Worm (Caenorhabditis elegans) whole organism, midembryonic: ENCODE data around the gene C14H10.3.

Experiments
- tab-1 ChIP-seq: fragments of 200-800 bp; sonication (Bioruptor generic); IDR thresholded peaks from 2 replicates; pipeline ENCODE4 v1.3.6; 2022; ENCODE audit warnings: missing genetic modification characterization, missing compliant biosample characterization
- ztf-23 ChIP-seq: fragments of 200-800 bp; sonication (Bioruptor generic); IDR thresholded peaks from 2 replicates; pipeline ENCODE4 v1.3.6; 2022; ENCODE audit warnings: missing genetic modification reagents, missing genetic modification characterization, missing compliant biosample characterization

ce11 chrX:10205321-10205720, 22.6 kb downstream of the C14H10.3 start, which contains the start of gene sex-1:
- TF ChIP-seq ztf-23 (GFP tag; lab: Robert Waterston, UW) (no peak), tab-1 (GFP tag; lab: Robert Waterston, UW) (no peak)
